Worm (Caenorhabditis elegans): ENCODE measurements around the gene nhr-7.

nhr-7 gene

DNA sequence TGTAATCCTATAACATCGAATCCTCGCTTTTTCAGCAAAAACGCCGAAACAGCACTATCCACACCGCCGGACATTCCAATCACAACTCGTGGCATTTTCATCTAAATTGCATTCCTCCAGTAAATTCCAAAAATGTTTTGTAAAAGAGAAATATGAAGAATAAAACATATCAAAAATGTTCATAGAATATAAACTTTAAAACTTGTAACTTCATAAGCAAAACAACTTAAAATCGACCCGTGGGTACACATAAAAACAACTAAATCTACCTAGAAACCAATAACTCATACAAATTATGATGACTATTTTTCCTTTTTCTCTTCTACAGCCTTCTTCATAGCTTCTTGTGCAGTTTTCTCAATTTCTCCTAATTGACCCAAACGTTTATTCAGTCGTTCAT lies 25.6 kb upstream of the nhr-7 start, which contains the start of gene mttu-1:
TSS of gene mttu-1 (minus strand) at position 101 of the 400 bp plus-strand sequence.
- no peak for TF ChIP-seq flh-1 (GFP tag; optimal IDR thresholded peaks at IDR 0.05)
- TF ChIP-seq pha-4 (tag; optimal IDR thresholded peaks at IDR 0.05), result no peak
- no peak for TF ChIP-seq nhr-12 (tag; optimal IDR thresholded peaks at IDR 0.05)
- no peak for TF ChIP-seq mep-1 (tag; optimal IDR thresholded peaks at IDR 0.05)
- TF ChIP-seq elt-3 (tag; optimal IDR thresholded peaks at IDR 0.05), result no peak
- TF ChIP-seq unc-120 (tag; optimal IDR thresholded peaks at IDR 0.05; ENCODE audit: poor library complexity, severe bottlenecking), result no peak
- no peak for TF ChIP-seq unc-62 (GFP tag; optimal IDR thresholded peaks at IDR 0.05)
- no peak for TF ChIP-seq nhr-76 (tag; optimal IDR thresholded peaks at IDR 0.05)
- no peak for TF ChIP-seq ceh-43 (GFP tag; optimal IDR thresholded peaks at IDR 0.05)
- no peak for TF ChIP-seq drap-1 (GFP tag; optimal IDR thresholded peaks at IDR 0.05)
- no peak for TF ChIP-seq ztf-11 (tag; optimal IDR thresholded peaks at IDR 0.05)
- no peak for TF ChIP-seq nhr-2 (tag; optimal IDR thresholded peaks at IDR 0.05)

- no peak for TF ChIP-seq elt-3 (tag; optimal IDR thresholded peaks at IDR 0.05)
- no peak for TF ChIP-seq lin-13 (tag; optimal IDR thresholded peaks at IDR 0.05)
- no peak for TF ChIP-seq mls-2 (tag; optimal IDR thresholded peaks at IDR 0.05)
- no peak for TF ChIP-seq drap-1 (GFP tag; optimal IDR thresholded peaks at IDR 0.05)
- no peak for TF ChIP-seq sptf-1 (tag; optimal IDR thresholded peaks at IDR 0.05)
These were observed 17.8 kb upstream of the nhr-7 start for ce11 chrIV:11288965-11289364.

DNA sequence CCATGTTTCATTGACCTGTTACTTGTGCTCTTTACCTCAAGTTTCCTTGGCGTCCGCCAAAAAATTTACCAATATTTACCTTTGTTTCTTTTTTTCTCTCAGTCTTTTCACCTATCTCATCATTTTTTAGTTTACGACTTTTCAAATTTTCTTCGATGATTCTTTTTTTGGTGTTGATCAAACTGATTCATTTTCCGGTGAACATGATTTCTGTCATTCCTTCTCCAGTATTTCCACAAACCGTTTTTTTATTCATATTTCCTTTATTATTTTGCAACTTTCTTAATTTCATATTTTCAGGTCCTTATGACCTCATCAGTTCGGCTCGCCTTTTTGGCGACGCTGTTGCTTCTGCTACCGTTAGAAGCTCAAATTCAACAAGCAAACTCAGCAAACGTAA lies 16.3 kb upstream of the nhr-7 start, which contains the start of gene F54D1.6:
TSS of gene F54D1.6 (plus strand) at position 301 of the 400 bp plus-strand sequence.
- no peak for TF ChIP-seq nhr-12 (tag; optimal IDR thresholded peaks at IDR 0.05)
- no peak for TF ChIP-seq mab-5 (tag; optimal IDR thresholded peaks at IDR 0.05)
- no peak for TF ChIP-seq sem-2 (GFP tag; optimal IDR thresholded peaks at IDR 0.05)
- TF ChIP-seq nhr-2 (tag; optimal IDR thresholded peaks at IDR 0.05), result no peak
- TF ChIP-seq lin-13 (tag; optimal IDR thresholded peaks at IDR 0.05), result no peak
- no peak for TF ChIP-seq bed-3 (GFP tag; optimal IDR thresholded peaks at IDR 0.05)
- no peak for TF ChIP-seq nhr-76 (tag; optimal IDR thresholded peaks at IDR 0.05)

DNA sequence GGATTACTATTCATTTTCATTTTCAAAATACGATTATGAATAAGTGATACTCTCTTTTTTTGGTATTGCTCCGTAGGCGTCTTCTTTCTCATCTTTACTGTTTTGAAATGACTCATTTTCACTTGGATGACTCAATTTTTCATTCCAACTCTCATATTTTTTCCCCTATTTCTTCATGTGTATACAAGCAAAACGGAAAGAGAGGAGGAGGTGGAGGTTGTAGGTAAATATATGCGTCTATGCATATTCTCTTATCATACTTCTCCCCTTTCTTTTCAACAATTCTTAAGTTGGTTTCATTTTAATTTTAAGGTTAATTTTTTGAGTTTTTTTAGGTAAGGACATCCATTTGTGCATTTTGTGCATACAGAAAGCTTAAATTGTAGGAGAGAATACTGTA lies 14.9 kb upstream of the nhr-7 start:
- TF ChIP-seq pha-4 (tag; optimal IDR thresholded peaks at IDR 0.05), result no peak
- TF ChIP-seq nhr-237 (tag; optimal IDR thresholded peaks at IDR 0.05), result no peak
- TF ChIP-seq blmp-1 (tag; optimal IDR thresholded peaks at IDR 0.05), result no peak
- no peak for TF ChIP-seq nhr-12 (tag; optimal IDR thresholded peaks at IDR 0.05)
- no peak for TF ChIP-seq unc-62 (GFP tag; optimal IDR thresholded peaks at IDR 0.05)

- TF ChIP-seq snpc-4 (tag; optimal IDR thresholded peaks at IDR 0.05) (no peak), lin-13 (tag; optimal IDR thresholded peaks at IDR 0.05) (no peak), tbx-8 (GFP tag; optimal IDR thresholded peaks at IDR 0.05) (no peak), ham-2 (GFP tag; optimal IDR thresholded peaks at IDR 0.05) (no peak), lsy-2 (tag; optimal IDR thresholded peaks at IDR 0.05) (no peak), unc-62 (GFP tag; optimal IDR thresholded peaks at IDR 0.05) (no peak), mab-5 (tag; optimal IDR thresholded peaks at IDR 0.05) (no peak), sem-2 (GFP tag; optimal IDR thresholded peaks at IDR 0.05) (no peak), cnd-1 (tag; optimal IDR thresholded peaks at IDR 0.05) (no peak), zip-8 (tag; optimal IDR thresholded peaks at IDR 0.05) (no peak), mep-1 (tag; optimal IDR thresholded peaks at IDR 0.05) (no peak), lin-32 (GFP tag; optimal IDR thresholded peaks at IDR 0.05) (no peak), unc-120 (tag; optimal IDR thresholded peaks at IDR 0.05; ENCODE audit: poor library complexity, severe bottlenecking) (no peak), hlh-1 (tag; optimal IDR thresholded peaks at IDR 0.05) (no peak), nhr-2 (tag; optimal IDR thresholded peaks at IDR 0.05) (no peak), nhr-237 (tag; optimal IDR thresholded peaks at IDR 0.05) (no peak), ceh-39 (tag; optimal IDR thresholded peaks at IDR 0.05) (no peak), elt-3 (tag; optimal IDR thresholded peaks at IDR 0.05) (no peak), pha-4 (tag; optimal IDR thresholded peaks at IDR 0.05) (no peak)
These were observed 14.1 kb upstream of the nhr-7 start for ce11 chrIV:11285239-11285638.

DNA sequence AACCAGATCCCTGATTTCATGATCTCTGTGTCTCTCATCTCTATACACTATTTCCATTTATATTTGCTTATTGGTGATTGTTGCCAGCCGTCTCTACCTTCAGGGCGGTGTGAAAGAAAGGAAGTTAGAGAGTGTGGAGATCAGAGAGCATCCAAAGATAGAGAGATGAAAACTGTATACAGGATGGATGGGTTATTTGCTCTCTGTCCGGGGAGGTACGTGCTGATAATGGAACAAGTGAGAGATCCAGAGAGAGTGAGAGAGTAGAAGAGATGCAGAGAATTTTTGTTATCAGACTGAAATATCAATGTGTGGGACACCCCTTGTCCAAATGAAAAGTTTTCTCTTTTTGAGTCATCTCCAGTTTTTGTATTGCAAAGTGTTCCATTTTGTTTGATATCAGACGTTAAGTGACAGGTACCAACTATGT lies 13.0 kb upstream of the nhr-7 start:
- no peak for TF ChIP-seq ceh-43 (GFP tag; optimal IDR thresholded peaks at IDR 0.05)
- no peak for TF ChIP-seq ces-1 (GFP tag; optimal IDR thresholded peaks at IDR 0.05)
- TF ChIP-seq lin-13 (tag; optimal IDR thresholded peaks at IDR 0.05), result no peak
- TF ChIP-seq pha-4 (tag; optimal IDR thresholded peaks at IDR 0.05), result peak; percentile 24
- no peak for TF ChIP-seq ham-2 (GFP tag; optimal IDR thresholded peaks at IDR 0.05)
- no peak for TF ChIP-seq nhr-28 (tag; optimal IDR thresholded peaks at IDR 0.05)
- no peak for TF ChIP-seq cnd-1 (tag; optimal IDR thresholded peaks at IDR 0.05)
- no peak for TF ChIP-seq ceh-83 (GFP tag; optimal IDR thresholded peaks at IDR 0.05)
- no peak for TF ChIP-seq unc-39 (tag; optimal IDR thresholded peaks at IDR 0.05)

Data from whole organism, mixed stage, embryonic.